Fruit fly (Drosophila melanogaster): ENCODE measurements around the gene CG14968.
A peak's percentile ranks its signal among the peaks of the same experiment; 100 is the strongest.

Gene CG14968

DNA sequence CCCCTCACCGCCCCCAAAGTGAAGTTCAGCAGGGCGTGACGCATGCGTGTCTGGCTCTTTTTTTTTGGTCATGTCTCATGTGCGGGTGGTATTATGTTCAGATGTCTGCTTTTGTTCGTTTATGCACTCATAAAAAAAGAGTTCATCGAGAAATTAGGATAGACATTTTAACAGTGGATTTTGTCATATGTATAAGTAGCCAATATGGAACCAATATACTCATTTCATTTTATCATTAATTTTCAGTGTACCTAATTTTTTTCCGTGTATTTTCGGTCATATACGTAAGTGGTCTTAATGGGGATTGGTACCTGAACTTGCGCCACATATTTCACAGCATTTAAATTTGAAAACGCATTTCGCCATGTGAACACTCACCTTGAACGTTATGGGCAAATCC lies 2.6 kb downstream of the CG14968 start (continued):
- TF ChIP-seq BtbVII (GFP tag; optimal IDR thresholded peaks at IDR 0.05), result peak; percentile 46
- peak; percentile 30 for TF ChIP-seq CG8924 (tag; optimal IDR thresholded peaks at IDR 0.05)
- no peak; the same call in 1 of the 2 replicates for TF ChIP-seq CG9932 (GFP tag; IDR thresholded peaks at IDR 0.05)
- peak; percentile 85 for TF ChIP-seq vvl (GFP tag; IDR thresholded peaks at IDR 0.05)
- no peak for TF ChIP-seq CG15011 (GFP tag; optimal IDR thresholded peaks at IDR 0.05)
- TF ChIP-seq Tbp (GFP tag; optimal IDR thresholded peaks at IDR 0.05), result no peak
- peak; percentile 8 for TF ChIP-seq ems (GFP tag; optimal IDR thresholded peaks at IDR 0.05)
- TF ChIP-seq Ets97D (GFP tag; optimal IDR thresholded peaks at IDR 0.05), result no peak
- no peak for TF ChIP-seq slou (GFP tag; optimal IDR thresholded peaks at IDR 0.05)
- TF ChIP-seq Stat92E (GFP tag; optimal IDR thresholded peaks at IDR 0.05), result no peak
- TF ChIP-seq CG33557 (GFP tag; optimal IDR thresholded peaks at IDR 0.05), result peak; percentile 3
- no peak for TF ChIP-seq ham (GFP tag; IDR thresholded peaks at IDR 0.05)
- peak; percentile 63 for TF ChIP-seq CG8388 (GFP tag; optimal IDR thresholded peaks at IDR 0.05)
- no peak for TF ChIP-seq CG8290 (GFP tag; optimal IDR thresholded peaks at IDR 0.05)
- TF ChIP-seq CG8290 (tag; optimal IDR thresholded peaks at IDR 0.05), result no peak
- TF ChIP-seq onecut (GFP tag; IDR thresholded peaks at IDR 0.05), result peak; percentile 30; the same call in 1 of the 2 replicates
- peak; percentile 4; the same call in 1 of the 2 replicates for TF ChIP-seq CG32772 (GFP tag; IDR thresholded peaks at IDR 0.05)
- TF ChIP-seq eyg (GFP tag; optimal IDR thresholded peaks at IDR 0.05), result peak; percentile 27
- TF ChIP-seq CoRest (tag; optimal IDR thresholded peaks at IDR 0.05), result peak; percentile 50
- TF ChIP-seq D19B (GFP tag; optimal IDR thresholded peaks at IDR 0.05), result no peak
- peak; percentile 23 for TF ChIP-seq fd3F (GFP tag; optimal IDR thresholded peaks at IDR 0.05)
- no peak for TF ChIP-seq pho (GFP tag; optimal IDR thresholded peaks at IDR 0.05)
- peak; percentile 67 for TF ChIP-seq Oaz (GFP tag; IDR thresholded peaks at IDR 0.05)
- TF ChIP-seq danr (GFP tag; IDR thresholded peaks at IDR 0.05), result 0 out of 2 replicates have a peak, but pooled peaks have one; percentile 20
- peak; percentile 28; the same call in 1 of the 2 replicates for TF ChIP-seq dati (GFP tag; IDR thresholded peaks at IDR 0.05)
- peak; percentile 57; the same call in 1 of the 2 replicates for TF ChIP-seq Atf6 (GFP tag; IDR thresholded peaks at IDR 0.05)
- no peak for TF ChIP-seq TFAM (GFP tag; optimal IDR thresholded peaks at IDR 0.05)
- TF ChIP-seq CG6791 (GFP tag; IDR thresholded peaks at IDR 0.05; ENCODE audit: partially characterized antibody), result no peak
- no peak for TF ChIP-seq Dip2 (GFP tag; IDR thresholded peaks at IDR 0.05)
- no peak for TF ChIP-seq cg (GFP tag; optimal IDR thresholded peaks at IDR 0.05)
- TF ChIP-seq Elba2 (GFP tag; optimal IDR thresholded peaks at IDR 0.05), result no peak
- no peak for TF ChIP-seq hbn (GFP tag; IDR thresholded peaks at IDR 0.05; ENCODE audit: partially characterized antibody)
- peak; percentile 3 for TF ChIP-seq trh (GFP tag; optimal IDR thresholded peaks at IDR 0.05)
- no peak for TF ChIP-seq cas (GFP tag; IDR thresholded peaks at IDR 0.05)
- TF ChIP-seq tap (tag; optimal IDR thresholded peaks at IDR 0.05), result peak; percentile 50
- TF ChIP-seq gcm2 (GFP tag; optimal IDR thresholded peaks at IDR 0.05), result no peak
- peak; percentile 85 for TF ChIP-seq Med (GFP tag)
- TF ChIP-seq Sox102F (GFP tag; optimal IDR thresholded peaks at IDR 0.05), result peak; percentile 67
- TF ChIP-seq Hey (tag; optimal IDR thresholded peaks at IDR 0.05), result no peak
- peak; percentile 1 for TF ChIP-seq NfI (GFP tag; optimal IDR thresholded peaks at IDR 0.05)
- TF ChIP-seq Ssrp (tag; optimal IDR thresholded peaks at IDR 0.05), result peak; percentile 62
- no peak for TF ChIP-seq al (GFP tag; IDR thresholded peaks at IDR 0.05)
- peak; percentile 82 for TF ChIP-seq Ptx1 (GFP tag; IDR thresholded peaks at IDR 0.05)
- peak; percentile 41 for TF ChIP-seq Max (GFP tag; optimal IDR thresholded peaks at IDR 0.05)
- TF ChIP-seq CG11398 (GFP tag; optimal IDR thresholded peaks at IDR 0.05), result no peak
- TF ChIP-seq pan (optimal IDR thresholded peaks at IDR 0.05), result no peak
- peak in 1 of 2 experiments; percentile 83 for TF ChIP-seq pan (GFP tag; optimal IDR thresholded peaks at IDR 0.05 in 1 of 2, IDR thresholded peaks at IDR 0.05 in 1 of 2)
- TF ChIP-seq NFAT (GFP tag; IDR thresholded peaks at IDR 0.05), result no peak
- peak; percentile 67 for TF ChIP-seq Asciz (GFP tag; optimal IDR thresholded peaks at IDR 0.05)
- TF ChIP-seq ewg (GFP tag; optimal IDR thresholded peaks at IDR 0.05), result peak; percentile 14
- TF ChIP-seq aop (GFP tag; IDR thresholded peaks at IDR 0.05), result no peak
- TF ChIP-seq CG6689 (GFP tag; IDR thresholded peaks at IDR 0.05), result peak; percentile 77

All from whole organism, embryonic.